Fruit fly (Drosophila melanogaster) whole organism, pupa: ENCODE results near the gene Teh3.

Experiments
- CG13204 ChIP-seq: fragments of 200-800 bp; sonication (Bioruptor generic); optimal IDR thresholded peaks from 2 replicates; lab custom pipeline; 2018; ENCODE audit warnings: missing biosample characterization, mild to moderate bottlenecking, missing genetic modification characterization, moderate library complexity
- CG17806 ChIP-seq: fragments of 200-800 bp; sonication (Bioruptor generic); optimal IDR thresholded peaks from 2 replicates; lab custom pipeline; 2018; ENCODE audit warnings: missing biosample characterization, mild to moderate bottlenecking, missing genetic modification characterization, moderate library complexity
- CG4496 ChIP-seq: fragments of 200-800 bp; sonication (Bioruptor generic); IDR thresholded peaks from 3 replicates; pipeline ENCODE4 v1.3.6; 2022; ENCODE audit warnings: missing biosample characterization, missing genetic modification characterization
- CG8301 ChIP-seq: fragments of 200-800 bp; sonication (Bioruptor generic); optimal IDR thresholded peaks from 2 replicates; lab custom pipeline; 2018; ENCODE audit warnings: missing biosample characterization, mild to moderate bottlenecking, missing genetic modification characterization
- CG9948 ChIP-seq: fragments of 200-800 bp; sonication (Bioruptor generic); optimal IDR thresholded peaks from 2 replicates; lab custom pipeline; 2018; ENCODE audit warnings: missing biosample characterization, mild to moderate bottlenecking, missing genetic modification characterization, moderate library complexity
- EcR ChIP-seq: fragments of 200-800 bp; sonication (Bioruptor generic); optimal IDR thresholded peaks from 3 replicates; lab custom pipeline; 2019; ENCODE audit warnings: missing biosample characterization, missing genetic modification characterization, mild to moderate bottlenecking, moderate library complexity, missing genetic modification reagents
- Pif1A ChIP-seq: fragments of 200-800 bp; sonication (Bioruptor generic); optimal IDR thresholded peaks from 3 replicates; lab custom pipeline; 2016; ENCODE audit warnings: missing biosample characterization, missing genetic modification characterization
- Pif1B ChIP-seq: fragments of 200-800 bp; sonication (Bioruptor generic); optimal IDR thresholded peaks from 3 replicates; lab custom pipeline; 2016; ENCODE audit warnings: missing biosample characterization, missing genetic modification characterization
- Snoo ChIP-seq: fragments of 200-800 bp; sonication (Bioruptor generic); optimal IDR thresholded peaks from 3 replicates; lab custom pipeline; 2017; ENCODE audit warnings: missing biosample characterization, mild to moderate bottlenecking, missing genetic modification characterization, inconsistent platforms
- fd96Ca ChIP-seq: fragments of 200-800 bp; sonication (Bioruptor generic); IDR thresholded peaks from 3 replicates; pipeline ENCODE4 v1.3.6; 2022; ENCODE audit warnings: missing biosample characterization, missing genetic modification characterization
- gl ChIP-seq: fragments of 200-800 bp; sonication (Bioruptor generic); optimal IDR thresholded peaks from 2 replicates; lab custom pipeline; 2018; ENCODE audit warnings: missing biosample characterization, mild to moderate bottlenecking, missing genetic modification characterization

DNA sequence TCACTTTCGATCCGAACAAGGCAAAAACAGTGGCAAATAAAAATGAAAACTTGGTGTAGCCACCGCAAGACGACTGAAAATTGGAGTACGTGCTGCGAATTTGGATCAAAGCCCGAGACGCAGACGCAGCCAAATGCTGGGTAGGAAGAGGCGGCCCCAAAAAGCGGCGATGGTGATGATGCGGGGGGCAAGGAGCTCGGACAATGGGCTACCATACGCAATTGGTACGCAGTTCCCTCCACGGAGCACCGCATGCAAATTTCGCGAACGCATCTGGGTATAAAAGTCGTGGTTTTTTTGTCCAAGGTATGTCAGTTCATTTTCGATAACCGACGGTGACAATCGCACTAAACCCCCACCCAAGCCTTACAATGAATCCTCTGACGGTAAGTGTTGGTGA is 30.6 kb upstream of the Teh3 start, which contains the start of gene Cpr64Ad:
- TF ChIP-seq EcR (GFP tag; lab: Kevin White, UChicago) (no peak), Pif1B (no peak), CG13204 (no peak), CG4496 (GFP tag; lab: Robert Waterston, UW) (no peak), CG8301 (tag; lab: Kevin White, UChicago) (no peak), CG17806 (tag; lab: Kevin White, UChicago) (no peak), CG9948 (tag; lab: Kevin White, UChicago) (no peak), Pif1A (GFP tag; lab: Kevin White, UChicago) (no peak), fd96Ca (GFP tag; lab: Robert Waterston, UW) (no peak), gl (tag; lab: Kevin White, UChicago) (no peak), Snoo (tag; lab: Kevin White, UChicago) (no peak)
